Worm (Caenorhabditis elegans) whole organism, L4/young adult: ENCODE results near the gene ZK721.4.

Source experiments
- dao-5 ChIP-seq: sonication (generic microtip); optimal IDR thresholded peaks from 2 replicates; lab custom pipeline; 2016; ENCODE audit warnings: missing genotype, missing genetic modification characterization, moderate library complexity, missing compliant biosample characterization
- him-1 ChIP-seq: sonication (generic microtip); optimal IDR thresholded peaks from 2 replicates; lab custom pipeline; 2016; ENCODE audit warnings: missing genotype, missing genetic modification reagents, missing genetic modification characterization, missing compliant biosample characterization

- TF ChIP-seq him-1 (tag; lab: Kevin White, UChicago) (no peak), dao-5 (tag; lab: Kevin White, UChicago) (no peak)
These were observed 21.7 kb downstream of the ZK721.4 start for ce11 chrX:8800355-8800754.
